1 fruit fly cellular context compared by ENCODE assay signal in the genomic region with DNA sequence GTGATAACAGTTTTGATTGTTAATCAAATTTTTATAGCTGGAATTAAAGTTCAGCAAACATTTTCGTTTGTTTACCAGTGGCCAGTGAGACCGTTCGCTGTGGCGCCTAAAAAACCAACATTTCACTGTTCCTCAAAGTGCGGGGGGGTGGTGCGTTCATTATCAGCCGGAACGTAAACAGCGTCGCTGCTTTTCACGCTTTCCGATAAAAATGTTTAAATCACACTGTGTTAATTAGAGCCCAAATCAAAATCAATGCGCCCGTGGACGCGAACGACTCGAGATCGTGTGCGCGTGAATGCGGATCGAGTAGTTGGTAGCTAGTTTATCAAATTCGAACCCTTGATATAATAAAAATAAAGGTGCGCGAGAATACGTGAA.
TF ChIP-seq lines count a peak whose summit lies in the region.

A gene (plus strand): TSS at position 226 of the 381 bp plus-strand sequence.

TF ChIP-seq in whole organism, embryonic, 481 proteins besides CTCF, POLR2A, EP300 and RAD21 (continued from another document and continues in another):
- no peak for TF ChIP-seq CG6175 (GFP tag; IDR thresholded peaks at IDR 0.05; lab: Robert Waterston, UW)
- no peak for TF ChIP-seq da (GFP tag; optimal IDR thresholded peaks at IDR 0.05; lab: Kevin White, UChicago)
- TF ChIP-seq D (optimal IDR thresholded peaks at IDR 0.05; lab: Kevin White, UChicago) = no peak
- TF ChIP-seq D (GFP tag; optimal IDR thresholded peaks at IDR 0.05; lab: Kevin White, UChicago) = no peak
- peak; percentile 23; the same call in 1 of the 2 replicates for TF ChIP-seq stc (GFP tag; IDR thresholded peaks at IDR 0.05; lab: Robert Waterston, UW)
- peak; percentile 4 for TF ChIP-seq CG4617 (GFP tag; optimal IDR thresholded peaks at IDR 0.05; lab: Kevin White, UChicago; ENCODE audit: borderline replicate concordance)
- TF ChIP-seq org-1 (GFP tag; optimal IDR thresholded peaks at IDR 0.05; lab: Kevin White, UChicago) = no peak
- no peak for TF ChIP-seq CG2120 (GFP tag; optimal IDR thresholded peaks at IDR 0.05; lab: Kevin White, UChicago)
- no peak for TF ChIP-seq Scr (GFP tag; IDR thresholded peaks at IDR 0.05; lab: Robert Waterston, UW; ENCODE audit: partially characterized antibody)
- no peak for TF ChIP-seq Ravus (GFP tag; IDR thresholded peaks at IDR 0.05; lab: Robert Waterston, UW)
- no peak; the same call in 1 of the 2 replicates for TF ChIP-seq tna (GFP tag; IDR thresholded peaks at IDR 0.05; lab: Robert Waterston, UW; ENCODE audit: partially characterized antibody)
- TF ChIP-seq B-H1 (GFP tag; IDR thresholded peaks at IDR 0.05; lab: Robert Waterston, UW) = peak; percentile 37
- peak; percentile 50 for TF ChIP-seq CG15601 (tag; optimal IDR thresholded peaks at IDR 0.05; lab: Kevin White, UChicago)
- peak; percentile 32 for TF ChIP-seq MTF-1 (GFP tag; optimal IDR thresholded peaks at IDR 0.05; lab: Kevin White, UChicago; ENCODE audit: borderline replicate concordance)
- peak; percentile 78 for TF ChIP-seq NFAT (GFP tag; IDR thresholded peaks at IDR 0.05; lab: Robert Waterston, UW)
- peak; percentile 21 for TF ChIP-seq her (GFP tag; optimal IDR thresholded peaks at IDR 0.05; lab: Kevin White, UChicago)
- 0 out of 4 replicates have a peak, but pooled peaks have one; percentile 44 for TF ChIP-seq chinmo (GFP tag; IDR thresholded peaks at IDR 0.05; lab: Robert Waterston, UW; ENCODE audit: partially characterized antibody)
- TF ChIP-seq lab (GFP tag; optimal IDR thresholded peaks at IDR 0.05; lab: Kevin White, UChicago) = peak; percentile 49
- TF ChIP-seq CG31388 (GFP tag; optimal IDR thresholded peaks at IDR 0.05; lab: Kevin White, UChicago) = no peak
- peak; percentile 58 for TF ChIP-seq CG2889 (GFP tag; IDR thresholded peaks at IDR 0.05; lab: Robert Waterston, UW)
- no peak for TF ChIP-seq NK7.1 (GFP tag; optimal IDR thresholded peaks at IDR 0.05; lab: Kevin White, UChicago)
- TF ChIP-seq CG4424 (GFP tag; optimal IDR thresholded peaks at IDR 0.05; lab: Kevin White, UChicago) = no peak
- peak; percentile 65 for TF ChIP-seq Jarid2 (GFP tag; optimal IDR thresholded peaks at IDR 0.05; lab: Kevin White, UChicago)
- TF ChIP-seq ap (GFP tag; IDR thresholded peaks at IDR 0.05; lab: Robert Waterston, UW) = 0 out of 2 replicates have a peak, but pooled peaks have one; percentile 35
- no peak for TF ChIP-seq CG18011 (GFP tag; optimal IDR thresholded peaks at IDR 0.05; lab: Kevin White, UChicago)
- no peak for TF ChIP-seq br (optimal IDR thresholded peaks at IDR 0.05; lab: Kevin White, UChicago)
- peak; percentile 41 for TF ChIP-seq caup (GFP tag; optimal IDR thresholded peaks at IDR 0.05; lab: Kevin White, UChicago; ENCODE audit: severe bottlenecking)
- peak; percentile 54 for TF ChIP-seq Nf-YC (tag; optimal IDR thresholded peaks at IDR 0.05; lab: Kevin White, UChicago)
- no peak for TF ChIP-seq Atf6 (GFP tag; IDR thresholded peaks at IDR 0.05; lab: Robert Waterston, UW)
- TF ChIP-seq CG6854 (GFP tag; optimal IDR thresholded peaks at IDR 0.05; lab: Kevin White, UChicago) = no peak
- 0 out of 3 replicates have a peak, but pooled peaks have one; percentile 61 for TF ChIP-seq CG2199 (GFP tag; IDR thresholded peaks at IDR 0.05; lab: Robert Waterston, UW)
- TF ChIP-seq dysf (GFP tag; IDR thresholded peaks at IDR 0.05; lab: Robert Waterston, UW) = peak; percentile 4; the same call in 1 of the 3 replicates
- no peak for TF ChIP-seq CG8478 (optimal IDR thresholded peaks at IDR 0.05; lab: Kevin White, UChicago)
- TF ChIP-seq nom (GFP tag; optimal IDR thresholded peaks at IDR 0.05; lab: Kevin White, UChicago) = no peak
- no peak for TF ChIP-seq fd3F (GFP tag; optimal IDR thresholded peaks at IDR 0.05; lab: Kevin White, UChicago)
- TF ChIP-seq sens-2 (GFP tag; IDR thresholded peaks at IDR 0.05; lab: Robert Waterston, UW) = peak; percentile 88
- TF ChIP-seq CG9215 (GFP tag; IDR thresholded peaks at IDR 0.05; lab: Robert Waterston, UW) = 0 out of 2 replicates have a peak, but pooled peaks have one; percentile 5
- 0 out of 2 replicates have a peak, but pooled peaks have one; percentile 7 for TF ChIP-seq esg (GFP tag; conservative IDR thresholded peaks at IDR 0.05; lab: Robert Waterston, UW)
- TF ChIP-seq CG1233 (GFP tag; optimal IDR thresholded peaks at IDR 0.05; lab: Kevin White, UChicago) = peak; percentile 10
- TF ChIP-seq luna (GFP tag; optimal IDR thresholded peaks at IDR 0.05; lab: Kevin White, UChicago) = no peak
- TF ChIP-seq Adf1 (GFP tag; IDR thresholded peaks at IDR 0.05; lab: Robert Waterston, UW) = peak; percentile 88
- peak in 1 of 2 experiments; percentile 9 for TF ChIP-seq dpn (GFP tag; optimal IDR thresholded peaks at IDR 0.05; lab: Kevin White, UChicago)
- no peak for TF ChIP-seq cwo (GFP tag; optimal IDR thresholded peaks at IDR 0.05; lab: Kevin White, UChicago)
- peak; percentile 47; the same call in 1 of the 2 replicates for TF ChIP-seq H2.0 (GFP tag; IDR thresholded peaks at IDR 0.05; lab: Robert Waterston, UW)
- TF ChIP-seq NfI (GFP tag; optimal IDR thresholded peaks at IDR 0.05; lab: Kevin White, UChicago) = peak; percentile 49
- peak; percentile 32 for TF ChIP-seq Sin3A (optimal IDR thresholded peaks at IDR 0.05; lab: Kevin White, UChicago)
- peak; percentile 48 for TF ChIP-seq ewg (GFP tag; optimal IDR thresholded peaks at IDR 0.05; lab: Kevin White, UChicago)
- TF ChIP-seq Dp (GFP tag; optimal IDR thresholded peaks at IDR 0.05; lab: Kevin White, UChicago) = peak; percentile 65
- no peak for TF ChIP-seq Hey (tag; optimal IDR thresholded peaks at IDR 0.05; lab: Kevin White, UChicago)
- TF ChIP-seq ttk (GFP tag; IDR thresholded peaks at IDR 0.05; lab: Robert Waterston, UW) = peak; percentile 35; the same call in 1 of the 2 replicates
- TF ChIP-seq CG11560 (tag; IDR thresholded peaks at IDR 0.05; lab: Robert Waterston, UW) = peak; percentile 17; the same call in 1 of the 3 replicates
- no peak for TF ChIP-seq CG8765 (GFP tag; IDR thresholded peaks at IDR 0.05; lab: Robert Waterston, UW)
- no peak for TF ChIP-seq CG7556 (GFP tag; optimal IDR thresholded peaks at IDR 0.05; lab: Kevin White, UChicago)
- TF ChIP-seq lbe (GFP tag; optimal IDR thresholded peaks at IDR 0.05; lab: Kevin White, UChicago) = no peak
- TF ChIP-seq z (GFP tag; IDR thresholded peaks at IDR 0.05; lab: Robert Waterston, UW) = 0 out of 3 replicates have a peak, but pooled peaks have one; percentile 9
- TF ChIP-seq Stat92E (GFP tag; optimal IDR thresholded peaks at IDR 0.05; lab: Kevin White, UChicago) = no peak
- TF ChIP-seq Drgx (GFP tag; IDR thresholded peaks at IDR 0.05; lab: Robert Waterston, UW) = peak; percentile 37
- peak; percentile 30 for TF ChIP-seq Sry-δ (GFP tag; optimal IDR thresholded peaks at IDR 0.05; lab: Kevin White, UChicago)
- TF ChIP-seq gro (GFP tag; optimal IDR thresholded peaks at IDR 0.05; lab: Kevin White, UChicago) = peak; percentile 55
- TF ChIP-seq ase (GFP tag; IDR thresholded peaks at IDR 0.05; lab: Robert Waterston, UW) = peak; percentile 45; the same call in 1 of the 3 replicates
- peak; percentile 62 for TF ChIP-seq Rfx (GFP tag; IDR thresholded peaks at IDR 0.05; lab: Robert Waterston, UW)
- no peak for TF ChIP-seq Usf (GFP tag; optimal IDR thresholded peaks at IDR 0.05; lab: Kevin White, UChicago)
- no peak for TF ChIP-seq CG43689 (GFP tag; IDR thresholded peaks at IDR 0.05; lab: Robert Waterston, UW)
- peak; percentile 45 for TF ChIP-seq lmd (GFP tag; IDR thresholded peaks at IDR 0.05; lab: Robert Waterston, UW)
- peak; percentile 48 for TF ChIP-seq CG9727 (GFP tag; optimal IDR thresholded peaks at IDR 0.05; lab: Kevin White, UChicago)
- TF ChIP-seq Ptx1 (GFP tag; IDR thresholded peaks at IDR 0.05; lab: Robert Waterston, UW) = peak; percentile 36; the same call in 1 of the 2 replicates
- TF ChIP-seq CG4820 (GFP tag; optimal IDR thresholded peaks at IDR 0.05; lab: Kevin White, UChicago) = no peak
- TF ChIP-seq CG12104 (GFP tag; optimal IDR thresholded peaks at IDR 0.05; lab: Kevin White, UChicago) = peak; percentile 2
- TF ChIP-seq shn (GFP tag; optimal IDR thresholded peaks at IDR 0.05; lab: Kevin White, UChicago) = no peak
- no peak for TF ChIP-seq lilli (GFP tag; optimal IDR thresholded peaks at IDR 0.05; lab: Kevin White, UChicago)
- TF ChIP-seq CG11723 (GFP tag; optimal IDR thresholded peaks at IDR 0.05; lab: Kevin White, UChicago) = no peak
- no peak for TF ChIP-seq Camta (GFP tag; optimal IDR thresholded peaks at IDR 0.05; lab: Kevin White, UChicago)
- TF ChIP-seq otp (GFP tag; IDR thresholded peaks at IDR 0.05; lab: Robert Waterston, UW) = peak; percentile 78; the same call in 2 of the 3 replicates
- TF ChIP-seq CG7928 (GFP tag; optimal IDR thresholded peaks at IDR 0.05; lab: Kevin White, UChicago) = no peak
- TF ChIP-seq knrl (GFP tag; IDR thresholded peaks at IDR 0.05; lab: Robert Waterston, UW; ENCODE audit: partially characterized antibody) = no peak; the same call in 2 of the 3 replicates
- peak; percentile 41 for TF ChIP-seq grau (tag; optimal IDR thresholded peaks at IDR 0.05; lab: Kevin White, UChicago)
- TF ChIP-seq CG13894 (tag; optimal IDR thresholded peaks at IDR 0.05; lab: Kevin White, UChicago) = no peak
- no peak for TF ChIP-seq hth (optimal IDR thresholded peaks at IDR 0.05; lab: Kevin White, UChicago)
- TF ChIP-seq CG16779 (GFP tag; IDR thresholded peaks at IDR 0.05; lab: Robert Waterston, UW) = no peak
- no peak for TF ChIP-seq tin (GFP tag; optimal IDR thresholded peaks at IDR 0.05; lab: Kevin White, UChicago)
- peak; percentile 47 for TF ChIP-seq CG13424 (tag; optimal IDR thresholded peaks at IDR 0.05; lab: Kevin White, UChicago)
- TF ChIP-seq CG14441 (GFP tag; IDR thresholded peaks at IDR 0.05; lab: Robert Waterston, UW) = peak; percentile 69; the same call in 1 of the 2 replicates
- TF ChIP-seq gcm (GFP tag; optimal IDR thresholded peaks at IDR 0.05; lab: Kevin White, UChicago) = no peak
- TF ChIP-seq CG13296 (GFP tag; optimal IDR thresholded peaks at IDR 0.05; lab: Kevin White, UChicago) = peak; percentile 4
- TF ChIP-seq CG3726 (GFP tag; IDR thresholded peaks at IDR 0.05; lab: Robert Waterston, UW) = no peak
- peak; percentile 77 for TF ChIP-seq CG10543 (GFP tag; optimal IDR thresholded peaks at IDR 0.05; lab: Kevin White, UChicago)
- TF ChIP-seq CG13775 (GFP tag; optimal IDR thresholded peaks at IDR 0.05; lab: Kevin White, UChicago) = peak; percentile 41
- TF ChIP-seq CG14860 (GFP tag; IDR thresholded peaks at IDR 0.05; lab: Robert Waterston, UW; ENCODE audit: partially characterized antibody) = no peak
- TF ChIP-seq insv (GFP tag; optimal IDR thresholded peaks at IDR 0.05; lab: Kevin White, UChicago) = peak in 1 of 2 experiments; percentile 39
- peak; percentile 12 for TF ChIP-seq Antp (GFP tag; optimal IDR thresholded peaks at IDR 0.05; lab: Kevin White, UChicago)
- TF ChIP-seq CG34422 (GFP tag; IDR thresholded peaks at IDR 0.05; lab: Robert Waterston, UW) = peak; percentile 75; the same call in 1 of the 3 replicates
- peak; percentile 35 for TF ChIP-seq Abd-B (GFP tag; optimal IDR thresholded peaks at IDR 0.05; lab: Kevin White, UChicago)
- no peak for TF ChIP-seq CG7839 (tag; optimal IDR thresholded peaks at IDR 0.05; lab: Kevin White, UChicago)
- TF ChIP-seq CG34224 (GFP tag; IDR thresholded peaks at IDR 0.05; lab: Robert Waterston, UW; ENCODE audit: partially characterized antibody) = peak; percentile 29; the same call in 1 of the 3 replicates
- no peak for TF ChIP-seq Dad (GFP tag; optimal IDR thresholded peaks at IDR 0.05; lab: Kevin White, UChicago)
- peak; percentile 50 for TF ChIP-seq Myb (GFP tag; optimal IDR thresholded peaks at IDR 0.05; lab: Kevin White, UChicago)
- TF ChIP-seq CG12071 (GFP tag; optimal IDR thresholded peaks at IDR 0.05; lab: Kevin White, UChicago) = peak; percentile 3
- no peak for TF ChIP-seq wor (GFP tag; IDR thresholded peaks at IDR 0.05; lab: Robert Waterston, UW)
- TF ChIP-seq twi (tag; optimal IDR thresholded peaks at IDR 0.05; lab: Kevin White, UChicago) = no peak
- peak; percentile 99 for TF ChIP-seq CG34376 (GFP tag; optimal IDR thresholded peaks at IDR 0.05; lab: Kevin White, UChicago)
- peak; percentile 34; the same call in 1 of the 2 replicates for TF ChIP-seq klu (GFP tag; IDR thresholded peaks at IDR 0.05; lab: Robert Waterston, UW)
- no peak for TF ChIP-seq Dip3 (GFP tag; optimal IDR thresholded peaks at IDR 0.05; lab: Kevin White, UChicago)
- no peak for TF ChIP-seq tap (tag; optimal IDR thresholded peaks at IDR 0.05; lab: Kevin White, UChicago)
- peak; percentile 60; the same call in 2 of the 3 replicates for TF ChIP-seq ken (GFP tag; IDR thresholded peaks at IDR 0.05; lab: Robert Waterston, UW)
- TF ChIP-seq scrt (GFP tag; optimal IDR thresholded peaks at IDR 0.05; lab: Kevin White, UChicago) = peak; percentile 18
- TF ChIP-seq Oli (tag; optimal IDR thresholded peaks at IDR 0.05; lab: Kevin White, UChicago) = no peak
- TF ChIP-seq sqz (GFP tag; optimal IDR thresholded peaks at IDR 0.05; lab: Kevin White, UChicago) = peak; percentile 42
- no peak for TF ChIP-seq CG8944 (GFP tag; optimal IDR thresholded peaks at IDR 0.05; lab: Kevin White, UChicago)
- TF ChIP-seq CG7372 (GFP tag; IDR thresholded peaks at IDR 0.05; lab: Robert Waterston, UW) = peak; percentile 13; the same call in 1 of the 2 replicates
- TF ChIP-seq CG2129 (GFP tag; IDR thresholded peaks at IDR 0.05; lab: Robert Waterston, UW; ENCODE audit: partially characterized antibody) = no peak
- TF ChIP-seq Ada2b (GFP tag; IDR thresholded peaks at IDR 0.05; lab: Robert Waterston, UW) = peak; percentile 48
- TF ChIP-seq CG8089 (GFP tag; optimal IDR thresholded peaks at IDR 0.05; lab: Kevin White, UChicago) = no peak
- TF ChIP-seq ash1 (GFP tag; optimal IDR thresholded peaks at IDR 0.05; lab: Kevin White, UChicago) = peak; percentile 72
- TF ChIP-seq ro (GFP tag; IDR thresholded peaks at IDR 0.05; lab: Robert Waterston, UW) = no peak
- no peak for TF ChIP-seq ac (GFP tag; optimal IDR thresholded peaks at IDR 0.05; lab: Kevin White, UChicago)
- no peak for TF ChIP-seq CG13123 (GFP tag; optimal IDR thresholded peaks at IDR 0.05; lab: Kevin White, UChicago)
- TF ChIP-seq ssp (GFP tag; IDR thresholded peaks at IDR 0.05; lab: Robert Waterston, UW) = peak; percentile 58
- no peak for TF ChIP-seq mld (GFP tag; IDR thresholded peaks at IDR 0.05; lab: Robert Waterston, UW; ENCODE audit: partially characterized antibody)
- no peak for TF ChIP-seq hb (GFP tag; IDR thresholded peaks at IDR 0.05; lab: Robert Waterston, UW; ENCODE audit: partially characterized antibody)
- peak; percentile 9 for TF ChIP-seq CG12219 (GFP tag; optimal IDR thresholded peaks at IDR 0.05; lab: Kevin White, UChicago)
- TF ChIP-seq CG2712 (tag; optimal IDR thresholded peaks at IDR 0.05; lab: Kevin White, UChicago) = peak; percentile 29
- no peak for TF ChIP-seq prd (optimal IDR thresholded peaks at IDR 0.05; lab: Kevin White, UChicago)
- TF ChIP-seq prd (GFP tag; IDR thresholded peaks at IDR 0.05; lab: Robert Waterston, UW) = 0 out of 3 replicates have a peak, but pooled peaks have one; percentile 4
